1 fruit fly cellular context compared by ENCODE assay signal in genomic region chr3R:22822729-22823128, dm6.
TF ChIP-seq lines count a peak whose summit lies in the region.

No protein-coding gene starts in this region.

TF ChIP-seq in whole organism, embryonic, 481 proteins besides CTCF, POLR2A, EP300 and RAD21 (continued from another document):
- TF ChIP-seq CG12744 (GFP tag; optimal IDR thresholded peaks at IDR 0.05; lab: Kevin White, UChicago) (no peak), CG6689 (GFP tag; IDR thresholded peaks at IDR 0.05; lab: Robert Waterston, UW) (no peak), CG7556 (GFP tag; optimal IDR thresholded peaks at IDR 0.05; lab: Kevin White, UChicago) (peak; percentile 39), H2.0 (GFP tag; IDR thresholded peaks at IDR 0.05; lab: Robert Waterston, UW) (no peak), CG6175 (GFP tag; IDR thresholded peaks at IDR 0.05; lab: Robert Waterston, UW) (no peak), PHDP (tag; optimal IDR thresholded peaks at IDR 0.05; lab: Kevin White, UChicago) (no peak), CoRest (tag; optimal IDR thresholded peaks at IDR 0.05; lab: Kevin White, UChicago) (peak; percentile 12), amos (GFP tag; IDR thresholded peaks at IDR 0.05; lab: Robert Waterston, UW; ENCODE audit: partially characterized antibody) (no peak), CG17912 (GFP tag; optimal IDR thresholded peaks at IDR 0.05; lab: Kevin White, UChicago) (no peak), Pdp1 (GFP tag; optimal IDR thresholded peaks at IDR 0.05; lab: Kevin White, UChicago) (no peak), sens-2 (GFP tag; IDR thresholded peaks at IDR 0.05; lab: Robert Waterston, UW) (no peak), Med (GFP tag; lab: Kevin White, UChicago) (no peak), CG13894 (tag; optimal IDR thresholded peaks at IDR 0.05; lab: Kevin White, UChicago) (peak; percentile 27), CG18599 (GFP tag; optimal IDR thresholded peaks at IDR 0.05; lab: Kevin White, UChicago) (peak; percentile 71), Tbp (GFP tag; optimal IDR thresholded peaks at IDR 0.05; lab: Kevin White, UChicago) (no peak), Elba2 (GFP tag; optimal IDR thresholded peaks at IDR 0.05; lab: Kevin White, UChicago) (no peak), CG10543 (GFP tag; optimal IDR thresholded peaks at IDR 0.05; lab: Kevin White, UChicago) (peak; percentile 5), CG9437 (GFP tag; optimal IDR thresholded peaks at IDR 0.05; lab: Kevin White, UChicago) (no peak), CG18619 (GFP tag; optimal IDR thresholded peaks at IDR 0.05; lab: Kevin White, UChicago) (no peak), CG11504 (tag; optimal IDR thresholded peaks at IDR 0.05; lab: Kevin White, UChicago) (peak; percentile 52), slbo (GFP tag; IDR thresholded peaks at IDR 0.05; lab: Robert Waterston, UW) (peak; percentile 15; the same call in 1 of the 2 replicates), bbx (GFP tag; IDR thresholded peaks at IDR 0.05; lab: Robert Waterston, UW; ENCODE audit: partially characterized antibody) (no peak), Sox102F (GFP tag; optimal IDR thresholded peaks at IDR 0.05; lab: Kevin White, UChicago) (peak; percentile 12), CG3281 (GFP tag; optimal IDR thresholded peaks at IDR 0.05; lab: Kevin White, UChicago) (peak; percentile 23), Hmr (GFP tag; optimal IDR thresholded peaks at IDR 0.05; lab: Kevin White, UChicago) (peak; percentile 42), CG8478 (optimal IDR thresholded peaks at IDR 0.05; lab: Kevin White, UChicago) (no peak), ap (GFP tag; IDR thresholded peaks at IDR 0.05; lab: Robert Waterston, UW) (no peak), CG17568 (GFP tag; optimal IDR thresholded peaks at IDR 0.05; lab: Kevin White, UChicago) (no peak), pzg (GFP tag; optimal IDR thresholded peaks at IDR 0.05; lab: Kevin White, UChicago) (no peak), dysf (GFP tag; IDR thresholded peaks at IDR 0.05; lab: Robert Waterston, UW) (0 out of 3 replicates have a peak, but pooled peaks have one; percentile 15), Hand (GFP tag; optimal IDR thresholded peaks at IDR 0.05; lab: Kevin White, UChicago) (peak; percentile 19), dmrt99B (tag; optimal IDR thresholded peaks at IDR 0.05; lab: Kevin White, UChicago) (peak; percentile 42), CG10267 (tag; optimal IDR thresholded peaks at IDR 0.05; lab: Kevin White, UChicago) (no peak), dan (GFP tag; IDR thresholded peaks at IDR 0.05; lab: Robert Waterston, UW) (no peak), C15 (GFP tag; IDR thresholded peaks at IDR 0.05; lab: Robert Waterston, UW) (no peak), hbn (GFP tag; IDR thresholded peaks at IDR 0.05; lab: Robert Waterston, UW; ENCODE audit: partially characterized antibody) (no peak), stc (GFP tag; IDR thresholded peaks at IDR 0.05; lab: Robert Waterston, UW) (no peak), fu2 (GFP tag; optimal IDR thresholded peaks at IDR 0.05; lab: Kevin White, UChicago) (no peak), sima (GFP tag; optimal IDR thresholded peaks at IDR 0.05; lab: Kevin White, UChicago) (no peak), HLH3B (GFP tag; IDR thresholded peaks at IDR 0.05; lab: Robert Waterston, UW) (no peak), CG15269 (tag; optimal IDR thresholded peaks at IDR 0.05; lab: Kevin White, UChicago) (peak; percentile 36), CG13775 (GFP tag; optimal IDR thresholded peaks at IDR 0.05; lab: Kevin White, UChicago) (no peak), CG13424 (tag; optimal IDR thresholded peaks at IDR 0.05; lab: Kevin White, UChicago) (peak; percentile 44), sc (optimal IDR thresholded peaks at IDR 0.05; lab: Kevin White, UChicago) (no peak), sc (GFP tag; optimal IDR thresholded peaks at IDR 0.05; lab: Kevin White, UChicago) (no peak), CG2120 (GFP tag; optimal IDR thresholded peaks at IDR 0.05; lab: Kevin White, UChicago) (no peak), CG2889 (GFP tag; IDR thresholded peaks at IDR 0.05; lab: Robert Waterston, UW) (no peak), jigr1 (GFP tag; IDR thresholded peaks at IDR 0.05; lab: Robert Waterston, UW) (no peak), CG17385 (GFP tag; optimal IDR thresholded peaks at IDR 0.05; lab: Kevin White, UChicago) (peak; percentile 11), row (GFP tag; IDR thresholded peaks at IDR 0.05; lab: Robert Waterston, UW) (peak; percentile 47; the same call in 1 of the 3 replicates), CG11085 (GFP tag; IDR thresholded peaks at IDR 0.05; lab: Robert Waterston, UW) (no peak), CG10147 (GFP tag; optimal IDR thresholded peaks at IDR 0.05; lab: Kevin White, UChicago) (peak; percentile 5), NfI (GFP tag; optimal IDR thresholded peaks at IDR 0.05; lab: Kevin White, UChicago) (peak; percentile 0), tgo (GFP tag; IDR thresholded peaks at IDR 0.05; lab: Robert Waterston, UW) (peak; percentile 22; the same call in 1 of the 3 replicates), CG16815 (GFP tag; optimal IDR thresholded peaks at IDR 0.05; lab: Kevin White, UChicago) (no peak), CG31441 (GFP tag; IDR thresholded peaks at IDR 0.05; lab: Robert Waterston, UW) (0 out of 2 replicates have a peak, but pooled peaks have one; percentile 27), CG9817 (tag; optimal IDR thresholded peaks at IDR 0.05; lab: Kevin White, UChicago) (peak; percentile 16), ac (GFP tag; optimal IDR thresholded peaks at IDR 0.05; lab: Kevin White, UChicago) (no peak), Stat92E (GFP tag; optimal IDR thresholded peaks at IDR 0.05; lab: Kevin White, UChicago) (no peak), HLH54F (GFP tag; optimal IDR thresholded peaks at IDR 0.05; lab: Kevin White, UChicago) (no peak), peb (GFP tag; IDR thresholded peaks at IDR 0.05; lab: Robert Waterston, UW) (no peak)
